Worm (Caenorhabditis elegans) whole organism, L1 larva: Measurements from ENCODE around the gene K12H6.2.

Experiments
- dpl-1 ChIP-seq, 3 experiments: fragments of 150-350 bp in 2 of 3; sonication (generic microtip) in 1 of 3; optimal IDR thresholded peaks; 2 replicates each; lab custom pipeline; 2014 to 2017; ENCODE audit warnings: missing biosample characterization in 3 of 3, missing genetic modification characterization in 3 of 3, missing genetic modification reagents in 3 of 3
- elt-3 ChIP-seq, 6 experiments: fragments of 150-350 bp in 1 of 6; sonication (generic microtip); optimal IDR thresholded peaks; 2 replicates each; lab custom pipeline; 2017 to 2018; ENCODE audit warnings: missing biosample characterization in 6 of 6, missing genetic modification characterization in 6 of 6, inconsistent platforms in 1 of 6
- jun-1 ChIP-seq: fragments of 150-350 bp; optimal IDR thresholded peaks from 2 replicates; lab custom pipeline; 2014; ENCODE audit warnings: missing biosample characterization, missing genetic modification reagents, missing genetic modification characterization
- mef-2 ChIP-seq: fragments of 150-350 bp; optimal IDR thresholded peaks from 2 replicates; lab custom pipeline; 2014; ENCODE audit warnings: missing biosample characterization, missing genetic modification characterization
- nhr-12 ChIP-seq: sonication (generic microtip); optimal IDR thresholded peaks from 2 replicates; lab custom pipeline; 2017; ENCODE audit warnings: missing biosample characterization, missing genetic modification characterization
- pqm-1 ChIP-seq: sonication (generic microtip); optimal IDR thresholded peaks from 3 replicates; lab custom pipeline; 2017; ENCODE audit warnings: missing biosample characterization, missing genetic modification characterization

ce11 chrII:2795413-2795812, 19.9 kb downstream of the K12H6.2 start:
- TF ChIP-seq nhr-12 (tag; lab: Kevin White, UChicago) = no peak
- no peak for TF ChIP-seq jun-1 (tag; lab: Kevin White, UChicago)
- TF ChIP-seq dpl-1 (GFP tag; optimal IDR thresholded peaks at IDR 0.05; lab: Kevin White, UChicago) = no peak
- no peak for TF ChIP-seq elt-3 (tag; optimal IDR thresholded peaks at IDR 0.05; lab: Kevin White, UChicago)
- TF ChIP-seq pqm-1 = no peak
- TF ChIP-seq mef-2 = no peak
